Fruit fly (Drosophila melanogaster) whole organism, wandering third instar larva: Measurements from ENCODE around the gene Cp19.

ENCODE experiments used
- Abd-B ChIP-seq: fragments of >200 bp; optimal IDR thresholded peaks from 2 replicates; lab custom pipeline; 2017; ENCODE audit warnings: missing biosample characterization, missing genetic modification characterization
- CG32264 ChIP-seq: fragments of 200-800 bp; sonication (Bioruptor generic); optimal IDR thresholded peaks from 2 replicates; lab custom pipeline; 2016; ENCODE audit warnings: missing biosample characterization, missing genetic modification characterization
- CG9705 ChIP-seq: fragments of 200-800 bp; sonication (Bioruptor generic); optimal IDR thresholded peaks from 2 replicates; lab custom pipeline; 2018; ENCODE audit warnings: missing biosample characterization, mild to moderate bottlenecking, missing genetic modification characterization
- CrebA ChIP-seq: fragments of 200-800 bp; sonication (Bioruptor generic); optimal IDR thresholded peaks from 2 replicates; lab custom pipeline; 2016; ENCODE audit warnings: missing biosample characterization, mild to moderate bottlenecking, missing genetic modification characterization, borderline replicate concordance
- Dfd ChIP-seq: fragments of >200 bp; optimal IDR thresholded peaks from 2 replicates; lab custom pipeline; 2017; ENCODE audit warnings: missing biosample characterization, missing genetic modification characterization
- Dif ChIP-seq: fragments of 200-275, 200-300 bp; sonication (Bioruptor generic); optimal IDR thresholded peaks from 2 replicates; lab custom pipeline; 2018; ENCODE audit warnings: missing biosample characterization, missing genetic modification characterization; ENCODE audit not compliant: partially characterized antibody
- GATAd ChIP-seq: sonication (Bioruptor generic); optimal IDR thresholded peaks from 2 replicates; lab custom pipeline; 2016; ENCODE audit warnings: missing biosample characterization, missing genetic modification characterization
- HLH106 ChIP-seq: fragments of 200-800 bp; optimal IDR thresholded peaks from 3 replicates; lab custom pipeline; 2019; ENCODE audit warnings: missing biosample characterization, mild to moderate bottlenecking, missing genetic modification characterization, moderate library complexity
- Hnf4 ChIP-seq: fragments of 200-800 bp; sonication (Bioruptor generic); optimal IDR thresholded peaks from 2 replicates; lab custom pipeline; 2016; ENCODE audit warnings: missing biosample characterization, mild to moderate bottlenecking, missing genetic modification characterization
- Hr78 ChIP-seq: fragments of >200 bp; optimal IDR thresholded peaks from 2 replicates; lab custom pipeline; 2017; ENCODE audit warnings: missing biosample characterization, missing genetic modification characterization
- Hr83 ChIP-seq: fragments of 200-300 bp; sonication (Bioruptor generic); optimal IDR thresholded peaks from 2 replicates; lab custom pipeline; 2016; ENCODE audit warnings: missing biosample characterization, mild to moderate bottlenecking, missing genetic modification characterization, moderate library complexity; ENCODE audit not compliant: poor library complexity, severe bottlenecking
- Jra ChIP-seq: sonication (Bioruptor generic); optimal IDR thresholded peaks from 2 replicates; lab custom pipeline; 2016; ENCODE audit warnings: missing biosample characterization, missing genetic modification characterization
- Mio ChIP-seq: sonication (Bioruptor generic); optimal IDR thresholded peaks from 2 replicates; lab custom pipeline; 2016; ENCODE audit warnings: missing biosample characterization, missing genetic modification characterization
- Myc ChIP-seq: fragments of >200 bp; optimal IDR thresholded peaks from 2 replicates; lab custom pipeline; 2017
- N ChIP-seq: fragments of >200 bp; optimal IDR thresholded peaks from 2 replicates; lab custom pipeline; 2018; ENCODE audit warnings: missing biosample characterization, missing external identifiers, missing genetic modification characterization
- OdsH ChIP-seq: fragments of 200-800 bp; sonication (Bioruptor generic); optimal IDR thresholded peaks from 2 replicates; lab custom pipeline; 2016; ENCODE audit warnings: missing biosample characterization, mild to moderate bottlenecking, missing genetic modification characterization
- Rel ChIP-seq, 2 experiments: fragments of 200-800 bp; sonication (Bioruptor generic) in 1 of 2; optimal IDR thresholded peaks; 2 replicates in 1 of 2; 3 replicates in 1 of 2; lab custom pipeline; 2016 to 2019; ENCODE audit warnings: mild to moderate bottlenecking in 2 of 2, missing biosample characterization in 2 of 2, missing genetic modification characterization in 2 of 2, moderate library complexity in 1 of 2
- Sp1 ChIP-seq: fragments of 200-800 bp; sonication (Bioruptor generic); optimal IDR thresholded peaks from 3 replicates; lab custom pipeline; 2019; ENCODE audit warnings: missing biosample characterization, mild to moderate bottlenecking, missing genetic modification characterization, moderate library complexity
- Vsx2 ChIP-seq: fragments of 200-300, 225-300 bp; sonication (Bioruptor generic); optimal IDR thresholded peaks from 2 replicates; lab custom pipeline; 2018; ENCODE audit warnings: missing biosample characterization, missing genetic modification characterization; ENCODE audit not compliant: partially characterized antibody
- br ChIP-seq: fragments of 200-800 bp; sonication (Bioruptor generic); optimal IDR thresholded peaks from 2 replicates; lab custom pipeline; 2016; ENCODE audit warnings: missing biosample characterization, missing genetic modification characterization
- brk ChIP-seq: fragments of 200-800 bp; sonication (Bioruptor generic); optimal IDR thresholded peaks from 2 replicates; lab custom pipeline; 2016; ENCODE audit warnings: missing biosample characterization, mild to moderate bottlenecking, missing genetic modification characterization
- dl ChIP-seq, 2 experiments: fragments of 175-275, 200-275 bp in 1 of 2; fragments of 200-275 bp in 1 of 2; sonication (Bioruptor generic); optimal IDR thresholded peaks; lab custom pipeline; 2018; ENCODE audit warnings: mild to moderate bottlenecking in 2 of 2, missing biosample characterization in 2 of 2, missing genetic modification characterization in 2 of 2, moderate library complexity in 2 of 2; ENCODE audit not compliant: partially characterized antibody in 2 of 2, insufficient read depth in 1 of 2
- dmrt93B ChIP-seq: fragments of 200-800 bp; sonication (Bioruptor generic); optimal IDR thresholded peaks from 2 replicates; lab custom pipeline; 2018; ENCODE audit warnings: missing biosample characterization, mild to moderate bottlenecking, missing genetic modification characterization
- dsf ChIP-seq: sonication (Bioruptor generic); optimal IDR thresholded peaks from 2 replicates; lab custom pipeline; 2016; ENCODE audit warnings: missing biosample characterization, missing genetic modification characterization, borderline replicate concordance
- ey ChIP-seq: fragments of 200-800 bp; sonication (Bioruptor generic); optimal IDR thresholded peaks from 2 replicates; lab custom pipeline; 2016; ENCODE audit warnings: missing biosample characterization, missing genetic modification characterization
- foxo ChIP-seq, 2 experiments: fragments of 200-800 bp; sonication (Bioruptor generic); optimal IDR thresholded peaks; 2 replicates in 1 of 2; 3 replicates in 1 of 2; lab custom pipeline; 2016 to 2017; ENCODE audit warnings: missing biosample characterization in 2 of 2, missing genetic modification characterization in 2 of 2
- fru ChIP-seq: fragments of 200-800 bp; sonication (Bioruptor generic); optimal IDR thresholded peaks from 3 replicates; lab custom pipeline; 2016; ENCODE audit warnings: missing biosample characterization, mild to moderate bottlenecking, missing genetic modification characterization
- h ChIP-seq: fragments of 200-800 bp; sonication (Bioruptor generic); optimal IDR thresholded peaks from 3 replicates; lab custom pipeline; 2016; ENCODE audit warnings: missing biosample characterization, mild to moderate bottlenecking, missing genetic modification characterization
- jim ChIP-seq: fragments of 175-275, 200-325 bp; sonication (Bioruptor generic); optimal IDR thresholded peaks from 2 replicates; lab custom pipeline; 2016; ENCODE audit warnings: missing biosample characterization, mild to moderate bottlenecking, missing genetic modification characterization
- lola ChIP-seq: fragments of >200 bp; optimal IDR thresholded peaks from 2 replicates; lab custom pipeline; 2017; ENCODE audit warnings: missing biosample characterization, missing genetic modification characterization
- pan ChIP-seq: fragments of >200 bp; optimal IDR thresholded peaks from 2 replicates; lab custom pipeline; 2017
- psq ChIP-seq: fragments of 200-800 bp; sonication (Bioruptor generic); optimal IDR thresholded peaks from 3 replicates; lab custom pipeline; 2017; ENCODE audit warnings: missing biosample characterization, mild to moderate bottlenecking, missing genetic modification characterization, moderate library complexity
- rgr ChIP-seq: fragments of 200-800 bp; sonication (Bioruptor generic); optimal IDR thresholded peaks from 3 replicates; lab custom pipeline; 2016; ENCODE audit warnings: missing biosample characterization, mild to moderate bottlenecking, missing genetic modification characterization
- sage ChIP-seq: fragments of 200-800 bp; sonication (Bioruptor generic); optimal IDR thresholded peaks from 2 replicates; lab custom pipeline; 2016; ENCODE audit warnings: missing biosample characterization, mild to moderate bottlenecking, missing genetic modification characterization
- sv ChIP-seq: fragments of 200-800 bp; sonication (Bioruptor generic); optimal IDR thresholded peaks from 3 replicates; lab custom pipeline; 2016; ENCODE audit warnings: missing biosample characterization, missing genetic modification characterization
- tai ChIP-seq: sonication (Bioruptor generic); optimal IDR thresholded peaks from 2 replicates; lab custom pipeline; 2016; ENCODE audit warnings: missing biosample characterization, missing genetic modification characterization
- usp ChIP-seq: fragments of >200 bp; optimal IDR thresholded peaks from 2 replicates; lab custom pipeline; 2017; ENCODE audit warnings: missing biosample characterization, missing genetic modification characterization
- woc ChIP-seq: sonication (Bioruptor generic); optimal IDR thresholded peaks from 2 replicates; lab custom pipeline; 2016; ENCODE audit warnings: missing biosample characterization, mild to moderate bottlenecking, missing genetic modification characterization

Gene Cp19

dm6 chr3L:8716013-8716412, 13.7 kb upstream of the Cp19 start:
- TF ChIP-seq fru (GFP tag; lab: Kevin White, UChicago) (peak; percentile 48), psq (peak; percentile 8), Sp1 (GFP tag; lab: Kevin White, UChicago) (peak; percentile 64), CG9705 (GFP tag; lab: Kevin White, UChicago) (no peak), rgr (GFP tag; lab: Kevin White, UChicago) (peak; percentile 44), br (GFP tag; lab: Kevin White, UChicago) (peak; percentile 29), sage (GFP tag; lab: Kevin White, UChicago) (no peak), Hnf4 (no peak), Myc (lab: Kevin White, UChicago) (no peak), Hr78 (GFP tag; lab: Kevin White, UChicago) (no peak), Abd-B (GFP tag; lab: Kevin White, UChicago) (no peak), h (GFP tag; lab: Kevin White, UChicago) (peak; percentile 52), foxo (GFP tag; optimal IDR thresholded peaks at IDR 0.05; lab: Kevin White, UChicago) (peak in 1 of 2 experiments; percentile 45), woc (peak; percentile 18), Dfd (GFP tag; lab: Kevin White, UChicago) (no peak), CG32264 (GFP tag; lab: Kevin White, UChicago) (no peak), sv (no peak), jim (GFP tag; lab: Kevin White, UChicago) (no peak), Vsx2 (GFP tag; lab: Kevin White, UChicago) (no peak), tai (GFP tag; lab: Kevin White, UChicago) (no peak), dsf (GFP tag; lab: Kevin White, UChicago) (no peak), Rel (GFP tag; optimal IDR thresholded peaks at IDR 0.05; lab: Kevin White, UChicago) (no peak), Rel (tag; optimal IDR thresholded peaks at IDR 0.05; lab: Kevin White, UChicago) (no peak), pan (lab: Kevin White, UChicago) (no peak), CrebA (GFP tag; lab: Kevin White, UChicago) (no peak), dl (GFP tag; optimal IDR thresholded peaks at IDR 0.05; lab: Kevin White, UChicago; ENCODE audit: insufficient read depth in 1 of 2, partially characterized antibody in 2 of 2) (no peak), GATAd (no peak), brk (GFP tag; lab: Kevin White, UChicago) (no peak), OdsH (GFP tag; lab: Kevin White, UChicago) (peak; percentile 43), Dif (GFP tag; lab: Kevin White, UChicago) (no peak), dmrt93B (GFP tag; lab: Kevin White, UChicago) (peak; percentile 23), lola (GFP tag; lab: Kevin White, UChicago) (no peak), ey (peak; percentile 20), Jra (GFP tag; lab: Kevin White, UChicago) (no peak), HLH106 (tag; lab: Kevin White, UChicago) (peak; percentile 56), N (GFP tag; lab: Kevin White, UChicago) (no peak), usp (GFP tag; lab: Kevin White, UChicago) (no peak), Mio (GFP tag; lab: Kevin White, UChicago) (no peak), Hr83 (no peak)
- TF ChIP-seq, all 38 proteins: peak for 12

dm6 chr3L:8718602-8719001, 11.1 kb upstream of the Cp19 start:
- TF ChIP-seq sv (no peak), Vsx2 (GFP tag; lab: Kevin White, UChicago) (no peak), OdsH (GFP tag; lab: Kevin White, UChicago) (no peak), foxo (GFP tag; optimal IDR thresholded peaks at IDR 0.05; lab: Kevin White, UChicago) (peak in 1 of 2 experiments; percentile 17), GATAd (no peak), pan (lab: Kevin White, UChicago) (no peak), woc (no peak), Myc (lab: Kevin White, UChicago) (peak; percentile 3), dmrt93B (GFP tag; lab: Kevin White, UChicago) (no peak), HLH106 (tag; lab: Kevin White, UChicago) (no peak), ey (no peak), rgr (GFP tag; lab: Kevin White, UChicago) (peak; percentile 1), jim (GFP tag; lab: Kevin White, UChicago) (no peak), h (GFP tag; lab: Kevin White, UChicago) (peak; percentile 26), dsf (GFP tag; lab: Kevin White, UChicago) (no peak), lola (GFP tag; lab: Kevin White, UChicago) (no peak), Rel (GFP tag; optimal IDR thresholded peaks at IDR 0.05; lab: Kevin White, UChicago) (no peak), Rel (tag; optimal IDR thresholded peaks at IDR 0.05; lab: Kevin White, UChicago) (no peak), tai (GFP tag; lab: Kevin White, UChicago) (no peak), Jra (GFP tag; lab: Kevin White, UChicago) (no peak), Hnf4 (peak; percentile 24), Hr83 (peak; percentile 52), Dfd (GFP tag; lab: Kevin White, UChicago) (no peak), brk (GFP tag; lab: Kevin White, UChicago) (peak; percentile 59)
